Fruit fly (Drosophila melanogaster) whole organism, embryonic: Measurements from ENCODE around the gene CG34251.

Experiments
- CG10321 ChIP-seq: fragments of 200-800 bp; sonication (Bioruptor generic); IDR thresholded peaks from 2 replicates; pipeline ENCODE4 v1.3.6; 2022; ENCODE audit warnings: missing biosample characterization, missing genetic modification characterization
- CG10431 ChIP-seq: fragments of 200-800 bp; sonication (Bioruptor generic); optimal IDR thresholded peaks from 3 replicates; lab custom pipeline; 2018; ENCODE audit warnings: missing biosample characterization, mild to moderate bottlenecking, missing genetic modification characterization
- CG11085 ChIP-seq: fragments of 200-800 bp; sonication (Bioruptor generic); IDR thresholded peaks from 2 replicates; pipeline ENCODE4 v1.3.6; 2022; ENCODE audit warnings: missing biosample characterization, missing genetic modification characterization
- CG12236 ChIP-seq: fragments of 200-800 bp; sonication (Bioruptor generic); optimal IDR thresholded peaks from 2 replicates; lab custom pipeline; 2016; ENCODE audit warnings: missing biosample characterization, missing genetic modification characterization
- CG12299 ChIP-seq: fragments of 200-800 bp; sonication (Bioruptor generic); optimal IDR thresholded peaks from 2 replicates; lab custom pipeline; 2018; ENCODE audit warnings: missing biosample characterization, mild to moderate bottlenecking, missing genetic modification characterization
- CG12744 ChIP-seq: fragments of 200-800 bp; sonication (Bioruptor generic); optimal IDR thresholded peaks from 2 replicates; lab custom pipeline; 2016; ENCODE audit warnings: missing biosample characterization, missing genetic modification characterization
- CG14014 ChIP-seq: fragments of 200-800 bp; sonication (Bioruptor generic); IDR thresholded peaks from 2 replicates; pipeline ENCODE4 v1.3.6; 2022; ENCODE audit warnings: missing biosample characterization, missing genetic modification characterization
- CG14710 ChIP-seq: fragments of 200-800 bp; sonication (Bioruptor generic); optimal IDR thresholded peaks from 3 replicates; lab custom pipeline; 2019; ENCODE audit warnings: missing biosample characterization, mild to moderate bottlenecking, missing genetic modification characterization, moderate library complexity
- CG15696 ChIP-seq: fragments of 200-800 bp; sonication (Bioruptor generic); optimal IDR thresholded peaks from 2 replicates; lab custom pipeline; 2019; ENCODE audit warnings: missing biosample characterization, mild to moderate bottlenecking, missing genetic modification characterization, moderate library complexity
- CG1647 ChIP-seq: fragments of 200-800 bp; sonication (Bioruptor generic); optimal IDR thresholded peaks from 3 replicates; lab custom pipeline; 2016; ENCODE audit warnings: missing biosample characterization, missing genetic modification characterization
- CG16863 ChIP-seq: fragments of 200-800 bp; sonication (Bioruptor generic); optimal IDR thresholded peaks from 3 replicates; lab custom pipeline; 2016; ENCODE audit warnings: missing biosample characterization, missing genetic modification characterization
- CG18262 ChIP-seq: fragments of 200-800 bp; optimal IDR thresholded peaks from 3 replicates; lab custom pipeline; 2019; ENCODE audit warnings: missing biosample characterization, mild to moderate bottlenecking, missing genetic modification characterization, moderate library complexity
- CG2875 ChIP-seq: fragments of 200-800 bp; sonication (Bioruptor generic); optimal IDR thresholded peaks from 2 replicates; lab custom pipeline; 2017; ENCODE audit warnings: missing biosample characterization, mild to moderate bottlenecking, missing genetic modification characterization, missing genetic modification reagents
- CG3838 ChIP-seq: fragments of 200-800 bp; sonication (Bioruptor generic); optimal IDR thresholded peaks from 3 replicates; lab custom pipeline; 2016; ENCODE audit warnings: missing biosample characterization, missing genetic modification characterization
- CG7963 ChIP-seq: fragments of 200-800 bp; sonication (Bioruptor generic); IDR thresholded peaks from 3 replicates; pipeline ENCODE4 v1.3.6; 2022; ENCODE audit warnings: missing biosample characterization, missing genetic modification characterization; ENCODE audit not compliant: partially characterized antibody
- CG8388 ChIP-seq: fragments of 200-800 bp; sonication (Bioruptor generic); optimal IDR thresholded peaks from 2 replicates; lab custom pipeline; 2019; ENCODE audit warnings: missing biosample characterization, mild to moderate bottlenecking, missing genetic modification characterization, moderate library complexity
- CG9437 ChIP-seq: fragments of 200-800 bp; sonication (Bioruptor generic); optimal IDR thresholded peaks from 2 replicates; lab custom pipeline; 2018; ENCODE audit warnings: missing biosample characterization, mild to moderate bottlenecking, missing genetic modification characterization
- Chrac-16 ChIP-seq: fragments of 200-800 bp; sonication (Bioruptor generic); optimal IDR thresholded peaks from 3 replicates; lab custom pipeline; 2016; ENCODE audit warnings: missing biosample characterization, missing genetic modification characterization
- CrebB ChIP-seq: fragments of 200-800 bp; sonication (Bioruptor generic); optimal IDR thresholded peaks from 3 replicates; lab custom pipeline; 2018; ENCODE audit warnings: missing biosample characterization, mild to moderate bottlenecking, missing genetic modification characterization
- Dip3 ChIP-seq: fragments of 200-800 bp; sonication (Bioruptor generic); optimal IDR thresholded peaks from 3 replicates; lab custom pipeline; 2016; ENCODE audit warnings: missing biosample characterization, missing genetic modification characterization
- HLH3B ChIP-seq: fragments of 200-800 bp; sonication (Bioruptor generic); IDR thresholded peaks from 2 replicates; pipeline ENCODE4 v1.3.6; 2022; ENCODE audit warnings: missing biosample characterization, missing genetic modification characterization
- HLH54F ChIP-seq: fragments of 200-800 bp; sonication (Bioruptor generic); optimal IDR thresholded peaks from 3 replicates; lab custom pipeline; 2016; ENCODE audit warnings: missing biosample characterization, missing genetic modification characterization
- Hand ChIP-seq: fragments of 200-800 bp; sonication (Bioruptor generic); optimal IDR thresholded peaks from 2 replicates; lab custom pipeline; 2017; ENCODE audit warnings: mild to moderate bottlenecking, missing biosample characterization, missing genetic modification reagents, missing genetic modification characterization
- Hey ChIP-seq: fragments of 200-800 bp; sonication (Bioruptor generic); optimal IDR thresholded peaks from 3 replicates; lab custom pipeline; 2018; ENCODE audit warnings: missing biosample characterization, mild to moderate bottlenecking, missing genetic modification characterization
- Kr ChIP-seq: fragments of 200-800 bp; sonication (Bioruptor generic); optimal IDR thresholded peaks from 2 replicates; lab custom pipeline; 2017; ENCODE audit warnings: missing biosample characterization, mild to moderate bottlenecking, missing genetic modification characterization
- MESR4 ChIP-seq: fragments of 200-800 bp; sonication (Bioruptor generic); optimal IDR thresholded peaks from 2 replicates; lab custom pipeline; 2018; ENCODE audit warnings: missing biosample characterization, mild to moderate bottlenecking, missing genetic modification characterization, moderate library complexity
- Mes4 ChIP-seq: fragments of 200-800 bp; sonication (Bioruptor generic); optimal IDR thresholded peaks from 2 replicates; lab custom pipeline; 2016; ENCODE audit warnings: missing biosample characterization, missing genetic modification characterization
- Oaz ChIP-seq: fragments of 200-800 bp; sonication (Bioruptor generic); IDR thresholded peaks from 2 replicates; pipeline ENCODE4 v1.3.6; 2022; ENCODE audit warnings: missing biosample characterization, missing genetic modification characterization
- Scr ChIP-seq: fragments of 200-800 bp; sonication (Bioruptor generic); IDR thresholded peaks from 2 replicates; pipeline ENCODE4 v1.3.6; 2022; ENCODE audit warnings: missing biosample characterization, missing genetic modification characterization; ENCODE audit not compliant: partially characterized antibody
- Side ChIP-seq: fragments of 200-800 bp; sonication (Bioruptor generic); optimal IDR thresholded peaks from 2 replicates; lab custom pipeline; 2016; ENCODE audit warnings: missing biosample characterization, missing genetic modification characterization
- Xbp1 ChIP-seq: fragments of 200-800 bp; sonication (Bioruptor generic); optimal IDR thresholded peaks from 3 replicates; lab custom pipeline; 2016; ENCODE audit warnings: missing biosample characterization, mild to moderate bottlenecking, missing genetic modification characterization
- az2 ChIP-seq: fragments of 200-800 bp; sonication (Bioruptor generic); optimal IDR thresholded peaks from 3 replicates; lab custom pipeline; 2016; ENCODE audit warnings: missing biosample characterization, missing genetic modification characterization
- bsh ChIP-seq, 2 experiments: fragments of 200-800 bp; sonication (Bioruptor generic); optimal IDR thresholded peaks; 2 replicates each; lab custom pipeline; 2017 to 2018; ENCODE audit warnings: mild to moderate bottlenecking in 2 of 2, missing biosample characterization in 2 of 2, missing genetic modification characterization in 2 of 2, moderate library complexity in 1 of 2
- btn ChIP-seq: fragments of 200-800 bp; sonication (Bioruptor generic); optimal IDR thresholded peaks from 2 replicates; lab custom pipeline; 2016; ENCODE audit warnings: missing biosample characterization, missing genetic modification characterization
- ci ChIP-seq: fragments of 200-800 bp; sonication (Bioruptor generic); IDR thresholded peaks from 3 replicates; pipeline ENCODE4 v1.3.6; 2022; ENCODE audit warnings: missing biosample characterization, missing genetic modification characterization
- dm ChIP-seq: fragments of 200-800 bp; sonication (Bioruptor generic); optimal IDR thresholded peaks from 3 replicates; lab custom pipeline; 2016; ENCODE audit warnings: missing biosample characterization, missing genetic modification characterization
- eyg ChIP-seq: fragments of 200-800 bp; sonication (Bioruptor generic); optimal IDR thresholded peaks from 3 replicates; lab custom pipeline; 2016; ENCODE audit warnings: missing biosample characterization, missing genetic modification characterization
- nau ChIP-seq: fragments of 200-800 bp; sonication (Bioruptor generic); optimal IDR thresholded peaks from 3 replicates; lab custom pipeline; 2017; ENCODE audit warnings: missing biosample characterization, mild to moderate bottlenecking, missing genetic modification characterization, missing genetic modification reagents
- nerfin-2 ChIP-seq: fragments of 200-800 bp; sonication (Bioruptor generic); IDR thresholded peaks from 2 replicates; pipeline ENCODE4 v1.3.6; 2022; ENCODE audit warnings: missing biosample characterization, missing genetic modification characterization; ENCODE audit not compliant: partially characterized antibody
- pfk ChIP-seq: fragments of 200-800 bp; sonication (Bioruptor generic); optimal IDR thresholded peaks from 2 replicates; lab custom pipeline; 2018; ENCODE audit warnings: missing biosample characterization, mild to moderate bottlenecking, missing genetic modification characterization, moderate library complexity
- pita ChIP-seq: fragments of 200-800 bp; sonication (Bioruptor generic); optimal IDR thresholded peaks from 2 replicates; lab custom pipeline; 2017; ENCODE audit warnings: missing biosample characterization, mild to moderate bottlenecking, missing genetic modification characterization
- repo ChIP-seq: fragments of 200-800 bp; sonication (Bioruptor generic); optimal IDR thresholded peaks from 2 replicates; lab custom pipeline; 2016; ENCODE audit warnings: missing biosample characterization, missing genetic modification characterization
- rib ChIP-seq: fragments of 200-800 bp; sonication (Bioruptor generic); IDR thresholded peaks from 2 replicates; pipeline ENCODE4 v1.3.6; 2022; ENCODE audit warnings: missing biosample characterization, missing genetic modification characterization
- run ChIP-seq: fragments of 200-800 bp; sonication (Bioruptor generic); optimal IDR thresholded peaks from 3 replicates; lab custom pipeline; 2018; ENCODE audit warnings: missing biosample characterization, mild to moderate bottlenecking, missing genetic modification characterization
- sna ChIP-seq: fragments of 200-800 bp; sonication (Bioruptor generic); IDR thresholded peaks from 2 replicates; pipeline ENCODE4 v1.3.6; 2022; ENCODE audit warnings: missing biosample characterization, missing genetic modification characterization; ENCODE audit not compliant: partially characterized antibody
- so ChIP-seq: fragments of 200-800 bp; sonication (Bioruptor generic); IDR thresholded peaks from 3 replicates; pipeline ENCODE4 v1.3.6; 2022; ENCODE audit warnings: missing biosample characterization, missing genetic modification characterization
- stc ChIP-seq: fragments of 200-800 bp; sonication (Bioruptor generic); IDR thresholded peaks from 2 replicates; pipeline ENCODE4 v1.3.6; 2022; ENCODE audit warnings: missing biosample characterization, missing genetic modification characterization
- sug ChIP-seq: fragments of 200-800 bp; optimal IDR thresholded peaks from 2 replicates; lab custom pipeline; 2019; ENCODE audit warnings: missing biosample characterization, mild to moderate bottlenecking, missing genetic modification characterization, moderate library complexity
- vnd ChIP-seq: fragments of 200-800 bp; sonication (Bioruptor generic); IDR thresholded peaks from 3 replicates; pipeline ENCODE4 v1.3.6; 2022; ENCODE audit warnings: missing biosample characterization, missing genetic modification characterization; ENCODE audit not compliant: partially characterized antibody
- zen ChIP-seq: fragments of 200-800 bp; sonication (Bioruptor generic); optimal IDR thresholded peaks from 3 replicates; lab custom pipeline; 2018; ENCODE audit warnings: missing biosample characterization, mild to moderate bottlenecking, missing genetic modification characterization, moderate library complexity

The CG34251 gene

DNA sequence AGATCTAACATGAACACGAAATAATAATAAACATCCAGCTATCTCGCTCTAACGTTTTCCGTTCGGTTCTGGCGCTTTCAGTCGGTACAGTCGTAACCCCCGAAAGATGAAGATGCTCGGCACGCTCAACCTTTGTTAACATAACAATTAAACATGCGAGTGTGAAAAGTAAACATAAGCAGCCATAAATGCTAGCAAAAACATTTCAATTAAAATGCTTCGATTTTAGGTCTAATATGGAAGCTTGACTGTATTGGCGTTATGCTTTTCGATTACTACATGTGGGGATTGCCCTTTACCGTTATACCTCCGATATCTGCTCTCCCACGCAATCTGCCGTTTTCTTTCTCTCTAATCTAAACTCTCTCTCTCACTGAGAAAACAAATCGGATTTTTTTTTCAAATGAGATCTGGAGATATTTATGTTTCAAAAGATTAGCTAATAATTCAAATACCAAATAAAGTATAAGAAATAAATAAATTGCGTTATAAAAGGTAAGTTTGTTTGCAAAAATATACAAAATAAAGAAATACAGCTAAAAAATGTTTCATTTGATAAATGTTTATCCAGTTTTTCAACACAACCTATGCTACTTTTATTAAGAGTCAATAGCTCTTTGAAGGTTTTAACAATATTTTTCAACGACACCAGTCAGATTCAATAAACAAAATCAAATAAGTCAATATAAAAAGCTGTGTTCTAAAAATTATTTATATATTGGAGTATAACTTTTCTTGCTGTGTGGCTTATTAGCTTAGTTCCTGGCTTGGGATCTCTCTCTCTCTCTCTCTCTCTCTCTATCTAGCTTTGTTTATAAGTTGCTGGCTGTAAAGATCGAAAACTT, 12.8 kb upstream of the CG34251 start (continued):
- no peak for TF ChIP-seq sug (tag; lab: Kevin White, UChicago)
- TF ChIP-seq CG3838 (GFP tag; lab: Kevin White, UChicago) = peak; percentile 49
- no peak for TF ChIP-seq pita
- peak; percentile 87 for TF ChIP-seq CG16863 (GFP tag; lab: Kevin White, UChicago)
- peak; percentile 75 for TF ChIP-seq CG12236 (GFP tag; lab: Kevin White, UChicago)
- TF ChIP-seq Kr (GFP tag; lab: Kevin White, UChicago) = no peak
- peak; percentile 92 for TF ChIP-seq so
- peak; percentile 93 for TF ChIP-seq CG11085
- peak; percentile 50 for TF ChIP-seq CG14710 (tag; lab: Kevin White, UChicago)
- TF ChIP-seq Dip3 = peak; percentile 95
- TF ChIP-seq CG7963 (GFP tag; lab: Robert Waterston, UW) = no peak
- peak; percentile 68 for TF ChIP-seq CG18262 (tag; lab: Kevin White, UChicago)
- TF ChIP-seq CG10431 (GFP tag; lab: Kevin White, UChicago) = peak; percentile 32
- TF ChIP-seq vnd (GFP tag; lab: Robert Waterston, UW) = no peak
- TF ChIP-seq rib (GFP tag; lab: Robert Waterston, UW) = peak; percentile 95
- peak; percentile 78 for TF ChIP-seq Chrac-16 (GFP tag; lab: Kevin White, UChicago)
- peak; percentile 78 for TF ChIP-seq nau
- no peak for TF ChIP-seq sna (GFP tag; lab: Robert Waterston, UW)
- TF ChIP-seq repo (GFP tag; lab: Kevin White, UChicago) = peak; percentile 79
- TF ChIP-seq Hand = peak; percentile 69
- peak; percentile 80 for TF ChIP-seq CG12744 (GFP tag; lab: Kevin White, UChicago)
- TF ChIP-seq dm (GFP tag; lab: Kevin White, UChicago) = peak; percentile 81
- TF ChIP-seq HLH3B (GFP tag; lab: Robert Waterston, UW) = peak; percentile 89
- TF ChIP-seq CG8388 (GFP tag; lab: Kevin White, UChicago) = peak; percentile 75
- peak; percentile 94 for TF ChIP-seq HLH54F
- TF ChIP-seq MESR4 = peak; percentile 27
- TF ChIP-seq CG9437 (GFP tag; lab: Kevin White, UChicago) = peak; percentile 45
- TF ChIP-seq nerfin-2 = no peak
- peak; percentile 89 for TF ChIP-seq CrebB (tag; lab: Kevin White, UChicago)

DNA sequence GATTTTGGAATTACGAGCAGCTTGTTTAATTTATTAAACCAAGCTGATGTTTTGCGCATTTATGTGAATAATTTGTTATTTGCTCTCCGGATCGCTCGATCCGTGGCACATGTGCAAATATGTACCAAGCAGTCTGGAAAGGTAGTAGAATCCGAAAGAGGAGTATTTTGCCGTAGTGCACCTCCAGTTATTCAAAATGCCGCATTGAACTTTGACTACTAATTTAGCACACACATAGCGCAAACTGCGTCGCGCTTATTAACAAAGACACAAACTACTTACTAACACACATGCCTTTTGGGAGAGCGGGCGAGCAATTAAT, 12.2 kb upstream of the CG34251 start:
- peak; percentile 36 for TF ChIP-seq Side
- TF ChIP-seq stc (GFP tag; lab: Robert Waterston, UW) = no peak
- TF ChIP-seq eyg (GFP tag; lab: Kevin White, UChicago) = no peak
- peak; percentile 38 for TF ChIP-seq pfk
- no peak for TF ChIP-seq Oaz (GFP tag; lab: Robert Waterston, UW)
- no peak for TF ChIP-seq CG15696
- TF ChIP-seq ci (GFP tag; lab: Robert Waterston, UW) = no peak; the same call in 2 of the 3 replicates
- no peak for TF ChIP-seq CG10321 (GFP tag; lab: Robert Waterston, UW)
- TF ChIP-seq CG12299 (tag; lab: Kevin White, UChicago) = no peak
- peak; percentile 6 for TF ChIP-seq Mes4 (GFP tag; lab: Kevin White, UChicago)
- no peak for TF ChIP-seq Xbp1 (GFP tag; lab: Kevin White, UChicago)
- TF ChIP-seq zen = no peak
- TF ChIP-seq btn (GFP tag; lab: Kevin White, UChicago) = no peak
- no peak for TF ChIP-seq CG14014 (GFP tag; lab: Robert Waterston, UW)
- no peak for TF ChIP-seq Scr (GFP tag; lab: Robert Waterston, UW)
- no peak for TF ChIP-seq run (tag; lab: Kevin White, UChicago)
- TF ChIP-seq Hey (tag; lab: Kevin White, UChicago) = peak; percentile 65
- TF ChIP-seq bsh (GFP tag; optimal IDR thresholded peaks at IDR 0.05; lab: Kevin White, UChicago) = no peak
- peak; percentile 45 for TF ChIP-seq CG1647
- no peak for TF ChIP-seq az2
- TF ChIP-seq CG2875 = no peak
- no peak for TF ChIP-seq vnd (GFP tag; lab: Robert Waterston, UW)
- no peak for TF ChIP-seq MESR4
